Fruit fly (Drosophila melanogaster): ENCODE results near the gene gfzf.
A peak's percentile ranks its signal among the peaks of the same experiment; 100 is the strongest.

gfzf gene

DNA sequence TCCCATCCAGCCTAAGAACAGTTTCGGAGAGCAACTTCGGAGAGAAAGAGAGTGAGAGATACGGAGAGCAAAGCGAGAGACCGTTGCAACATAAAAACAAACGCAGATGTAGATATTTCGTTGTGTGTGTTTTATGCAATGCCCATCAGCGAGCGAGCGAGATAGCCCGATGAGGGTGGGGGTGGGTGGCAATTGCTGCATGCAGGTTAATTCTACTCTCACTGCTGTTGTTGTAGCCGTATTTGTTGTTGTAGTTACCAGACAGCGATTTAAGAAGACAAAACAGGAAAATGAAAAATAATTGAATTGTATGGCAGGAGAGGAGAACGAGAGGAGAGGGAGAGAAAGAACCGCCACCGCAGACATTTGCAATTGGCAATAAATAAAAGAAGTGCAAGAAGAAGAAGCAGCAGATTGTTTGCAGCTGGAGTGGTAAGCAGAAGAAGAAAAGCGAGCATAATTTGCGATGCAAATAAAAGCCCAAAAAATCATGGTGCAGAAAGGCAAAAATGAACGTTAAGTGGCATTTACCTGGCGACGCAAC, 40.9 kb downstream of the gfzf start:
- TF ChIP-seq CG13204 (GFP tag; optimal IDR thresholded peaks at IDR 0.05) = peak; percentile 76
- TF ChIP-seq CG17806 (tag; optimal IDR thresholded peaks at IDR 0.05) = no peak
- TF ChIP-seq rn (GFP tag; IDR thresholded peaks at IDR 0.05) = no peak
- TF ChIP-seq CG8301 (tag; optimal IDR thresholded peaks at IDR 0.05) = peak; percentile 5
- peak; percentile 82 for TF ChIP-seq EcR (GFP tag; optimal IDR thresholded peaks at IDR 0.05)
- peak; percentile 41 for TF ChIP-seq Snoo (tag; optimal IDR thresholded peaks at IDR 0.05)
- TF ChIP-seq CG15710 (tag; optimal IDR thresholded peaks at IDR 0.05) = no peak
- no peak for TF ChIP-seq CG9948 (tag; optimal IDR thresholded peaks at IDR 0.05)
- 0 out of 3 replicates have a peak, but pooled peaks have one; percentile 48 for TF ChIP-seq CG4496 (GFP tag; IDR thresholded peaks at IDR 0.05)
- no peak for TF ChIP-seq CG8159 (tag; optimal IDR thresholded peaks at IDR 0.05)
- TF ChIP-seq Pif1B (GFP tag; optimal IDR thresholded peaks at IDR 0.05) = peak; percentile 23

DNA sequence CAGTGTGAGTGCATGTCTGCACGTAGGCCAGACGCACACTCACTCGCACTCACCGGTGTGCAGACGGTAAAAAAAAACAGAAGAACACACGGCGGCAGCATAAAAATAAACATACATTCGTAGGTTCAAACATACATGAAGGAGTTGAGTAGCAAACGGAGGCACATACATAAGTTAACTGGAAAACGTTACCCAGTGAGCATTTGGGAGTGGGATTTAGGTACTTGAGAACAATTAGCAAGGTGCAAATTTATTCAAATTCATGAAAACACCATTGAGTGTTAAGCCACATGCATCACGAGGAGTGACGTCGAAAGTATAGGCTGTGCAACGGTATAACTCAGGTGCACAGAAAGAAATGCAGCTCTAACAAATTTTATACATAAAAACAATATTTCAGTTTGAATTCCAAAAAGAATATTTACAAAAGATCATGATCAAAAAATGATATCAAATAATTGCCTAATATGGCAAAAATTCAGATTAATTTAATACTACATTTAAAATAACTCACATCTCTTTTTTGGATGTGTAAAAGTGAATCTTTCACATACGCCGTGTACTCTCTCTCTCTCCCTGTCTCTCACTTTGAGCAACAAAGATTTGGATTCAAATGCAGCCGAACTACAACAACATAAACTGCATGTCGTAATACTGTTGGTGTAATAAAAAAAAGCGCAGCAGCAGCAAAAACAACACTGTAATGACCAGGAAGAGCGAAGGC, 42.0 kb downstream of the gfzf start:
- TF ChIP-seq CG15710 (tag; optimal IDR thresholded peaks at IDR 0.05) (peak; percentile 96), CG8301 (tag; optimal IDR thresholded peaks at IDR 0.05) (peak; percentile 98), CG34367 (tag; optimal IDR thresholded peaks at IDR 0.05) (peak; percentile 95), CG8159 (tag; optimal IDR thresholded peaks at IDR 0.05) (peak; percentile 96), CG13204 (GFP tag; optimal IDR thresholded peaks at IDR 0.05) (peak; percentile 71), fd96Ca (GFP tag; IDR thresholded peaks at IDR 0.05) (no peak), CG12605 (GFP tag; IDR thresholded peaks at IDR 0.05) (no peak), D1 (tag; optimal IDR thresholded peaks at IDR 0.05) (peak; percentile 95), Pif1A (GFP tag; optimal IDR thresholded peaks at IDR 0.05) (peak; percentile 94), EcR (GFP tag; optimal IDR thresholded peaks at IDR 0.05) (no peak), Ets98B (GFP tag; IDR thresholded peaks at IDR 0.05) (no peak), CG10348 (GFP tag; IDR thresholded peaks at IDR 0.05) (no peak), gl (tag; optimal IDR thresholded peaks at IDR 0.05) (peak; percentile 68), Pif1B (GFP tag; optimal IDR thresholded peaks at IDR 0.05) (peak; percentile 90), CG14655 (GFP tag; optimal IDR thresholded peaks at IDR 0.05) (peak; percentile 98), CG17806 (tag; optimal IDR thresholded peaks at IDR 0.05) (peak; percentile 96), Snoo (tag; optimal IDR thresholded peaks at IDR 0.05) (peak; percentile 95), CG32121 (GFP tag; IDR thresholded peaks at IDR 0.05) (no peak), CG4496 (GFP tag; IDR thresholded peaks at IDR 0.05) (no peak), CG9948 (tag; optimal IDR thresholded peaks at IDR 0.05) (peak; percentile 96), rn (GFP tag; IDR thresholded peaks at IDR 0.05) (no peak)

DNA sequence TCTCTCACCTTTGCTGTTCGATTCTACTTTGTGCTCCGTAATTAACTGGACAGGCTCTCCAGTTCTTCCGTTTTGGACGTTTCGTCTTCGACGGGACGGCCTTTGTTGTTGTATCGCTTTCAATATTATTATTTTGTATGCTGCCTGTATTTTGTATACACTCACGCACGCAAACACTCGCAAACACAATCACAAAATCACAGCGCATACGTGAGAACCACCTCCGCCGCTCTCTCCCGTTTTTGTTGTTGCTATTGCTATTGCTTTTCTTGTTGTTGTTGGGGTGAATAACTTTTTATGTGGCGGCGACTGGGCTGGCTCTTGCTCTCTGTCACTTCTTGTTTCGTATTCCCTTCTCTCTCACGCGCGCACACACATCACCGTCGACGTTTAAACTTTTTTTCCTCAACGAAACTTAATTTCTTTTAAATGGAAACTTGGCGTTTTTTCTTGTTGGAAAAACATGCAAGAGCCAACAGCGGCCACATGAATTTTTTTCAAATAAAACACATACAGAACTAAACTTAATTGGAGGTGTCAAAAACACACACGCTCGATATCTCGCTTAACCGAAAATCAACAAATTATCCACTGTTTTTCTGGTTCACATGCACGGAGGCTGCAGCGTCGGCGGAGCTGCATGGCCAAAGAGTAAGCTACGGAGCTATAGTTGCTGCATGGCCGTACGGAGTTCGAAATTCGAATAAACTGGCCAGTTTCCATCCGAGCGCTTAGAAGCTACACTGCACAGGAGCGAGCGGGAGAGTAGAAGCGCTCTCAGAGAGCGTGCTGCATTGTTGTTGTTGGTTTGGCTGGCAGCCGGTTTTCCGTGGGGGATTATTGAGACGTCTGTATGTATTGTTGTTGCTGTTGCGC, 42.8 kb downstream of the gfzf start:
- TF ChIP-seq EcR (GFP tag; optimal IDR thresholded peaks at IDR 0.05) (peak; percentile 99), D1 (tag; optimal IDR thresholded peaks at IDR 0.05) (peak; percentile 10), Pif1B (GFP tag; optimal IDR thresholded peaks at IDR 0.05) (no peak), CG8159 (tag; optimal IDR thresholded peaks at IDR 0.05) (peak; percentile 4), CG14655 (GFP tag; optimal IDR thresholded peaks at IDR 0.05) (peak; percentile 7), CG32121 (GFP tag; IDR thresholded peaks at IDR 0.05) (no peak), CG15710 (tag; optimal IDR thresholded peaks at IDR 0.05) (no peak), rn (GFP tag; IDR thresholded peaks at IDR 0.05) (no peak), CG8301 (tag; optimal IDR thresholded peaks at IDR 0.05) (no peak), CG9948 (tag; optimal IDR thresholded peaks at IDR 0.05) (peak; percentile 38), CG13204 (GFP tag; optimal IDR thresholded peaks at IDR 0.05) (peak; percentile 34)

DNA sequence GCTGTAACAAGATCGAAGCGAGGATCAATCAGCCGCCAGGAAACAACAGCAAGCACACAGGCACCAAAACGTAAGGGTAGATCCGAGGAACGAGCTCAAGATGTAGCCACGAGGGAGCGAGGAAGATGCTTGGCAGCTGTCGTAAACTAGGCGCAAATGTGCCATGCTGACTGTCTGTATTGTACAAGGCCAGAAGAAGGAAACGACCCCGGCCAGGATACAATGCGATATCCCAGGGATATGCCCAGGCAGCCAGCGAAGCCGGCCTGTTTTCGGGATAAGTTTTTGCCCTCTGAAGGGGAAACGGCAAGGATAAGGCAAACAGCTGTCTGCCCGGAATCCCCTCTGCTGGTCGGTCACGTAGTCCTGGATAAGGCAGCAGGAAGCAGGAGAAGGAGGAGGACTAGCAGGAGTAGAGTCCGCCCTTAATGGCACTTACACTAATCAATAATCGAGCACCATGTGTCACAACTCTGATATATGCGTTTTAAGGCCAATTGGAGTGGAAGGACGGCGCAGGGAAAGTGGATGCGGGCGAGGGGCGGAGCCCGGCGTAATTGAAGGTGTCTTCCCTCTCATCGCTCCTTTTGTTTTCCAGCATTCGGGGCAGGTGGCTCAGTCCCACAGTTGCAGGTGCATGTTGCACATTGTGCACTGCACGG, 45.1 kb downstream of the gfzf start:
- TF ChIP-seq CG10348 (GFP tag; IDR thresholded peaks at IDR 0.05) = no peak
- no peak for TF ChIP-seq CG9948 (tag; optimal IDR thresholded peaks at IDR 0.05)
- TF ChIP-seq gl (tag; optimal IDR thresholded peaks at IDR 0.05) = no peak
- TF ChIP-seq Pif1B (GFP tag; optimal IDR thresholded peaks at IDR 0.05) = no peak
- no peak for TF ChIP-seq fd96Ca (GFP tag; IDR thresholded peaks at IDR 0.05)
- no peak for TF ChIP-seq CG34367 (tag; optimal IDR thresholded peaks at IDR 0.05)
- no peak for TF ChIP-seq CG17806 (tag; optimal IDR thresholded peaks at IDR 0.05)

DNA sequence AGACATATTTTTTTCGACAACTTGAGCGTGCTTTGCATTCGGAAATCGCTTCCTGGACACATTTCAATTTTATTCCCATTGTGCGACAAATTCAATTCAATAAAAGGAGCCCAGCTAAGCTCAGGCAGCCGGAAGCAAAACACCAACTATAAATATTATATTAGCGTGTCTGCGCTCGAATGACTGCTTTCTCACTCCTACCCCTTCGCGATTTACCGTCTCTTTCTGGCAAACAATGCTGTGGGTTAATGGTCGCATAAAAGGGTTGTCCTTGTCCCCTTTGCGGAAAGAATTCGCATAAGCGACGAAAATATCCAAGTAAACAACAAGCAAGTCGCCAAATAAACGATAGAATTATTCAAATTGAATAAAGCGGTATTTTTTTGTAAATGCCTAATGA, 46.5 kb downstream of the gfzf start:
- TF ChIP-seq EcR (GFP tag; optimal IDR thresholded peaks at IDR 0.05) = peak; percentile 41
- TF ChIP-seq CG10348 (GFP tag; IDR thresholded peaks at IDR 0.05) = no peak
- no peak for TF ChIP-seq gl (tag; optimal IDR thresholded peaks at IDR 0.05)
